Fruit fly (Drosophila melanogaster): ENCODE measurements around the gene Syp.
A peak's percentile ranks its signal among the peaks of the same experiment; 100 is the strongest.

DNA sequence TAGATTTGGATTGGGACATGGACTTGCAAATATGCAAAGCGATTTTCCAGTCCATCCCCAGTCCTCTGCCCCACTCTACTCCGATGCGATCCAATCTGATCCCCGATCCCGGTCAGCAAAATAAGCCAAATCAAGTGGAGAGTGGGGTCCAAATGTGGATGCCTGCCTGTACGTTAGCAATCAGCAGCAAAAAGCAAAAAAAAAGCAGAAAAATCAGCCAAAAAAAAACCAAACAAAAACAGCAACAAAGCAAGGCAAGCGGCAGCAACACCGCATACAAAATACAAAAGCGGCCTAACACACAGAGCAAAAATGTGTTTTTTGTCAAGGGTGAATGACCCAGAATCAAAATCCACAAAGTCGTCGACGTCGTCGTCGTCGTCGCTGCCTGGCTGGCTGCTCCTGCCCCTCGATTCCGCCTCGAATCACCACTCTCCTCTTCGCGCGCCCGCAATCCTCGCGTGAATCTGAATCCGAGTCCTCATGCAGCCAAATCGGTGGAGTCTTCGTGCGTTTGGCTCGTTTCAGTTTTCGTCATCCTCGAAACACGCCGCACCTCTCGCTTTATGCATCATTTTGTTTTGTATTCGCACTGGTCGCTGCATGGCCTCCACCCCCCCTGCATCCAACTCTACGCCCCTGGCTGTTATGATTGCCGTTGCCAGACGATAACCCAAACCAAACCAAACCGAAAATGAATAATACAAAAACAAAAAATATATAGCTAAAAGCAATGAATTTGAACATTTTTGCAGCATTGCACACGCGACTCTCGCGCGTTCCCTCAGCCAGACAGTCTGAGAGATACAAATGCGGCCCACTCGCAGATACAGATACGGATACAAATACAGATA lies 9.0 kb downstream of the Syp start:
- no peak for TF ChIP-seq gl (tag; optimal IDR thresholded peaks at IDR 0.05)
- TF ChIP-seq EcR (GFP tag; optimal IDR thresholded peaks at IDR 0.05) = peak; percentile 30
- TF ChIP-seq CG14655 (GFP tag; optimal IDR thresholded peaks at IDR 0.05) = peak; percentile 37
- no peak for TF ChIP-seq CG8301 (tag; optimal IDR thresholded peaks at IDR 0.05)
- TF ChIP-seq CG10348 (GFP tag; IDR thresholded peaks at IDR 0.05) = 0 out of 2 replicates have a peak, but pooled peaks have one; percentile 33
- TF ChIP-seq rn (GFP tag; IDR thresholded peaks at IDR 0.05) = no peak
- peak; percentile 47 for TF ChIP-seq Snoo (tag; optimal IDR thresholded peaks at IDR 0.05)
